Fruit fly (Drosophila melanogaster) whole organism, adult: ENCODE measurements around the gene CG3984.

ENCODE experiments used
- CG11617 ChIP-seq: fragments of 200-800 bp; sonication (Bioruptor generic); optimal IDR thresholded peaks from 2 replicates; lab custom pipeline; 2017; ENCODE audit warnings: mild to moderate bottlenecking, missing biosample characterization, missing genetic modification reagents, missing genetic modification characterization
- CG12768 ChIP-seq: fragments of 200-800 bp; sonication (Bioruptor generic); optimal IDR thresholded peaks from 2 replicates; lab custom pipeline; 2017; ENCODE audit warnings: missing biosample characterization, missing genetic modification characterization, mild to moderate bottlenecking, moderate library complexity, missing genetic modification reagents
- CG14711 ChIP-seq: fragments of 200-800 bp; sonication (Bioruptor generic); optimal IDR thresholded peaks from 2 replicates; lab custom pipeline; 2018; ENCODE audit warnings: missing biosample characterization, mild to moderate bottlenecking, missing genetic modification characterization, moderate library complexity
- CG1620 ChIP-seq: fragments of 200-800 bp; sonication (Bioruptor generic); optimal IDR thresholded peaks from 2 replicates; lab custom pipeline; 2016; ENCODE audit warnings: missing biosample characterization, missing genetic modification characterization
- CG33017 ChIP-seq: fragments of 200-800 bp; sonication (Bioruptor generic); optimal IDR thresholded peaks from 2 replicates; lab custom pipeline; 2018; ENCODE audit warnings: missing biosample characterization, mild to moderate bottlenecking, missing genetic modification characterization, moderate library complexity
- CG5204 ChIP-seq: fragments of 200-800 bp; sonication (Bioruptor generic); optimal IDR thresholded peaks from 2 replicates; lab custom pipeline; 2016; ENCODE audit warnings: missing biosample characterization, missing genetic modification characterization
- CG7045 ChIP-seq: fragments of 200-800 bp; sonication (Bioruptor generic); optimal IDR thresholded peaks from 2 replicates; lab custom pipeline; 2017; ENCODE audit warnings: missing biosample characterization, mild to moderate bottlenecking, missing genetic modification characterization
- CG7101 ChIP-seq: fragments of 200-800 bp; sonication (Bioruptor generic); optimal IDR thresholded peaks from 2 replicates; lab custom pipeline; 2018; ENCODE audit warnings: missing biosample characterization, mild to moderate bottlenecking, missing genetic modification characterization, moderate library complexity
- Clk ChIP-seq: fragments of 200-800 bp; sonication (Bioruptor generic); optimal IDR thresholded peaks from 2 replicates; lab custom pipeline; 2017; ENCODE audit warnings: missing biosample characterization, missing genetic modification characterization
- Crg-1 ChIP-seq: fragments of 200-800 bp; sonication (Bioruptor generic); optimal IDR thresholded peaks from 2 replicates; lab custom pipeline; 2016; ENCODE audit warnings: missing biosample characterization, missing genetic modification characterization
- Hr96 ChIP-seq: fragments of 200-800 bp; sonication (Bioruptor generic); optimal IDR thresholded peaks from 2 replicates; lab custom pipeline; 2016; ENCODE audit warnings: missing biosample characterization, missing genetic modification characterization
- Mnt ChIP-seq: fragments of 200-800 bp; sonication (Bioruptor generic); optimal IDR thresholded peaks from 2 replicates; lab custom pipeline; 2016; ENCODE audit warnings: missing biosample characterization, mild to moderate bottlenecking, missing genetic modification characterization
- bab1 ChIP-seq: fragments of 200-800 bp; sonication (Bioruptor generic); optimal IDR thresholded peaks from 3 replicates; lab custom pipeline; 2019; ENCODE audit warnings: missing biosample characterization, mild to moderate bottlenecking, missing genetic modification characterization, moderate library complexity
- cic ChIP-seq: fragments of 200-800 bp; sonication (Bioruptor generic); optimal IDR thresholded peaks from 2 replicates; lab custom pipeline; 2017; ENCODE audit warnings: missing biosample characterization, mild to moderate bottlenecking, missing genetic modification characterization, moderate library complexity
- cnc ChIP-seq, 2 experiments: fragments of >200 bp; optimal IDR thresholded peaks; 2 replicates each; lab custom pipeline; 2017
- kay ChIP-seq: fragments of 200-800 bp; sonication (Bioruptor generic); peaks from one replicate; lab custom pipeline; 2016; ENCODE audit warnings: missing biosample characterization, missing genetic modification characterization, borderline replicate concordance
- ovo ChIP-seq: fragments of 200-800 bp; sonication (Bioruptor generic); optimal IDR thresholded peaks from 2 replicates; lab custom pipeline; 2016; ENCODE audit warnings: missing biosample characterization, missing genetic modification characterization
- pad ChIP-seq: fragments of 200-800 bp; sonication (Bioruptor generic); optimal IDR thresholded peaks from 3 replicates; lab custom pipeline; 2017; ENCODE audit warnings: missing biosample characterization, missing genetic modification characterization, mild to moderate bottlenecking, moderate library complexity, missing genetic modification reagents
- tj ChIP-seq: fragments of 200-800 bp; sonication (Bioruptor generic); optimal IDR thresholded peaks from 3 replicates; lab custom pipeline; 2017; ENCODE audit warnings: missing biosample characterization, mild to moderate bottlenecking, missing genetic modification characterization, moderate library complexity
- toe ChIP-seq: fragments of 200-800 bp; sonication (Bioruptor generic); optimal IDR thresholded peaks from 2 replicates; lab custom pipeline; 2016; ENCODE audit warnings: missing biosample characterization, missing genetic modification characterization

The CG3984 gene

DNA sequence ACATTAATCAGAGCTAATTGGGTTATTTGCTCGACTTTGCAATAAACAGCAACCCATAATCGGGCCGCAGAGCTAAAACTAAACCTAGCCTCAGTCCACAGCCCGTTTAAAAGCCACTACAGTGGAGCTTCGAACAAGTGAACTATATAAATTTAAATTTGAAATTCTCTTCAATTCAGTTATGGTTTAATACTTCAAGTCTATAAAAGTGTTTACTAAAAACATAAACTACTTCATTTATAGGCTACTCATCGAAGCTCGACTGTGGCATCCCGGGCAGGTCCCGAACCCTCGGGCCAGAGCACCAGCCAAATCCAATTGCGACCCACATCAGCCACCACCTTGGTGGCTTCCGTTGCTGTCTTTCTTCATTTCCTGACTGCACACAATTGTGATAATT, 26.8 kb upstream of the CG3984 start:
- TF ChIP-seq CG7101 (tag; lab: Kevin White, UChicago) (peak; percentile 23), cic (GFP tag; lab: Kevin White, UChicago) (no peak), CG7045 (peak; percentile 7), CG14711 (tag; lab: Kevin White, UChicago) (no peak), Mnt (GFP tag; lab: Kevin White, UChicago) (no peak), CG33017 (tag; lab: Kevin White, UChicago) (no peak), kay (GFP tag; lab: Kevin White, UChicago) (peak; percentile 51), tj (GFP tag; lab: Kevin White, UChicago) (no peak), CG5204 (peak; percentile 42), cnc (optimal IDR thresholded peaks at IDR 0.05; lab: Kevin White, UChicago) (no peak), Crg-1 (GFP tag; lab: Kevin White, UChicago) (no peak), ovo (no peak), Clk (no peak)

DNA sequence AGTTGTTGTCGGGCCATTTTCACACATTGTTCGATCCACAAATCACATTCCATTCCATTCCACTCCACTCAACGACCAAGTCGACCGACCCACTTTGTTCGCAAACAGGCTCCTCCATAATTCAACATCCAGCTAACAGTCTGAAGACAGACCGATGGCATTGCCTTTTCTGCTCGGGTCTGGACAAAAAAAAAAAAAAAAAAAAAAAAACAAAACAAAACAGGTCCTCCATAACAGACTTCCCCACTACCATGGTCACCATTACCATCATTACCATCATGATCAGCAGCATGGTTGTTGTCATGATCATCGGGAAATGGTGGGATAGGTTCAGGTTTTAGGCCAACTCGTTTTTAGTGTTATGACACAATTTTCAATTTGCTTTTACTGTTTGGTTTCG, 24.7 kb upstream of the CG3984 start:
- TF ChIP-seq CG1620 (no peak), cic (GFP tag; lab: Kevin White, UChicago) (no peak), cnc (optimal IDR thresholded peaks at IDR 0.05; lab: Kevin White, UChicago) (no peak), Mnt (GFP tag; lab: Kevin White, UChicago) (no peak)

DNA sequence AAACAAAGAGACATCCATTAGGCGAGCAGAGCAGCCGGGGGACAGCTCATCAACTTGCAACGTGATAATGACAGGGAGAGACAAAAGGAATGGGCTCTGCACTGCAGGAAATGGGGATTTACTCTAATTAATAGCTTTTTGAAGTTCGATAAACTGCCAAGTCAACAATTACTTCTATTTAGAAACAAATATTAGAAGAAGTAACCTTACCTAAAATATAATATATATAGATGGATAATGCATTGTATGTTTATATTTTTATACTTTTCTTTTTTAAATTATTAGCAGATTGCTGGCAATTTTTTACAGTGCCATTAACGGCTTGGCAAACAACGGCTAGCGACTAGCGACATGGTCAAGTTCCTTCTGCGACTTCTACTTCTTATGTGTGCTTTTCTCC, 23.4 kb upstream of the CG3984 start:
- TF ChIP-seq Hr96 (no peak), cnc (optimal IDR thresholded peaks at IDR 0.05; lab: Kevin White, UChicago) (no peak), CG5204 (no peak), CG7101 (tag; lab: Kevin White, UChicago) (no peak), Crg-1 (GFP tag; lab: Kevin White, UChicago) (no peak), kay (GFP tag; lab: Kevin White, UChicago) (no peak), CG33017 (tag; lab: Kevin White, UChicago) (no peak), Mnt (GFP tag; lab: Kevin White, UChicago) (no peak), toe (no peak), ovo (no peak), CG14711 (tag; lab: Kevin White, UChicago) (no peak), bab1 (no peak), tj (GFP tag; lab: Kevin White, UChicago) (no peak), Clk (no peak), CG12768 (no peak), cic (GFP tag; lab: Kevin White, UChicago) (no peak), CG11617 (GFP tag; lab: Kevin White, UChicago) (no peak), CG1620 (no peak), CG7045 (no peak), pad (GFP tag; lab: Kevin White, UChicago) (no peak)

DNA sequence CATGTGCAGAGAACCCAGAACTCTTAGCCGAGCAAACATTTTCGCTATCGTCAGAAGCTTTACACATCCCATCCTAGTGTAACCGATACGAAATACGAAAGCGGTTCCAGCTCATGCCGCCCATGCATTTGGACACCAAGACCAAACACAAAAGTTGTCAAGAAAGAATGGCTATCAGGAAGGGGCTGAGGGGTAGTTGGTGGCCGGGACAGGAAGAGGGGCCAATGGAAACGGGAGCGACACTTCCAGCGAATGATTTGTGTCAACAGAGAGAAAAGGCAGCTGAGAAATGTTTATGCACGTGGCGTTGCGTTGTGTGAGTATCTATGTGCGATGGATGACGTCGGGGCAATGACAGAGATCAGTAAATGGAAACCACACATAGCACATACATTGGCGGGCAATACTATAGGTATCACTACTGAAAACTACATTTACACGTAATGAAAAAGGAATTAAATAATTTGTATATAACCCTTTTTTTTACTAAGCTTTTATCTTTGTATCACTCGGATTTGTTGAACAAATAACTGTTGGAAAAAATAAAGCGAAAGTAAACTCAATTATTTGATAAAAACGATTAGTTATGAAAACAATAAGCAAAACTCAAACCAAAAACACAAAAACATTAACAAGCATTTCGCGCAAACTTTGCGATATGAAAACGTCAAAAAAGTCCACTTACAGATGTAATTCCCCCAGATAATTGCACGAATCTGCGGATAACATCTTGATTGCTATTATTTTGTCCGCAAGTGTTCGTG, 22.3 kb upstream of the CG3984 start:
- TF ChIP-seq CG7045 (peak; percentile 8), pad (GFP tag; lab: Kevin White, UChicago) (no peak), CG33017 (tag; lab: Kevin White, UChicago) (no peak), CG7101 (tag; lab: Kevin White, UChicago) (peak; percentile 28), cnc (optimal IDR thresholded peaks at IDR 0.05; lab: Kevin White, UChicago) (no peak), Mnt (GFP tag; lab: Kevin White, UChicago) (peak; percentile 5), toe (peak; percentile 2), Clk (no peak), CG14711 (tag; lab: Kevin White, UChicago) (no peak), Hr96 (no peak), CG12768 (no peak), CG5204 (peak; percentile 29), Crg-1 (GFP tag; lab: Kevin White, UChicago) (no peak), ovo (no peak), kay (GFP tag; lab: Kevin White, UChicago) (peak; percentile 7), tj (GFP tag; lab: Kevin White, UChicago) (no peak), CG1620 (no peak), CG11617 (GFP tag; lab: Kevin White, UChicago) (peak; percentile 19), cic (GFP tag; lab: Kevin White, UChicago) (no peak), bab1 (peak; percentile 71)

DNA sequence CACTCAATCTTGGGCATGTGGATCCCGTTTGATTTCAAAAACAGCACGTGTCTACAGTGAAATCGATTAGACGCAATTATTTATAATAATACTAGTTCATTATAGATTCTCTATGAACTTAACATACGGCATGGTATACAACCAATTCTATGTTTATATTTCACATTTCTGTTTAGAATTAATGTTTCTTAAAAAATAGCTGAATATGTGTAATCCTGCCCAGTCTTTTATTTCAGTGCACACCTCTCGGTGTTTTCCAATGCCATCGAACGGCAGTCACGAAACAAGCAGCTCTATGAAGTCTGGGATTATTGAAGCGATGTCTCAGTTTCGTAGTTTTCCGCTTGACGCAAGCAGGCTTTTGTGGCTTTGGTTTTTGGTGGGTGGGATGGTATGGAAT, 19.2 kb upstream of the CG3984 start:
- no peak for TF ChIP-seq CG33017 (tag; lab: Kevin White, UChicago)
- no peak for TF ChIP-seq CG7101 (tag; lab: Kevin White, UChicago)
- TF ChIP-seq toe: no peak
- no peak for TF ChIP-seq CG11617 (GFP tag; lab: Kevin White, UChicago)
- no peak for TF ChIP-seq tj (GFP tag; lab: Kevin White, UChicago)

DNA sequence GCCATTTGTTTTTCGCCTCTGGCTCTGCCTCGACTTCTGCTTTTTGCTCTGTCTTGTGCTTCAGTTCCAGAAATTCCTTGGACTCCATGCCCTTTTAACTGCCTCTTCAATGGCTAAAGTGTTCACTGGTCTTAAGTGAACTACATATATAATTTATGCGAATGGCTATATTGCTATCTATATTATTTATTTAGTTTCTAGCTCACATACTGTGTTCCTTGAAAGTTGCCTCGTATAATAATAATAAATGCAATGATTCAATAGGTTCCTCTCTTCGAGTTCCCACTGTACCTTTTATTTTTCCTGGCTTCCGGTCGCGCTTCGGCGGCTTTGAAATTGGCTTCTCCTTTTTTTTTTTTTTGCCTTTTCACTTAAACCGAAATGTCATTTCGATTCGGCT, 17.2 kb upstream of the CG3984 start:
- TF ChIP-seq CG14711 (tag; lab: Kevin White, UChicago): no peak
- TF ChIP-seq CG5204: no peak
- no peak for TF ChIP-seq bab1
- TF ChIP-seq cnc (optimal IDR thresholded peaks at IDR 0.05; lab: Kevin White, UChicago): no peak
- TF ChIP-seq Crg-1 (GFP tag; lab: Kevin White, UChicago): no peak
- no peak for TF ChIP-seq CG7101 (tag; lab: Kevin White, UChicago)
- TF ChIP-seq Hr96: no peak
- no peak for TF ChIP-seq CG12768
- TF ChIP-seq CG7045: no peak
- no peak for TF ChIP-seq toe
- TF ChIP-seq pad (GFP tag; lab: Kevin White, UChicago): no peak
- TF ChIP-seq kay (GFP tag; lab: Kevin White, UChicago): no peak
- TF ChIP-seq CG11617 (GFP tag; lab: Kevin White, UChicago): no peak
- no peak for TF ChIP-seq CG1620
- no peak for TF ChIP-seq tj (GFP tag; lab: Kevin White, UChicago)
- TF ChIP-seq Mnt (GFP tag; lab: Kevin White, UChicago): no peak
- TF ChIP-seq Clk: no peak
- no peak for TF ChIP-seq cic (GFP tag; lab: Kevin White, UChicago)
- no peak for TF ChIP-seq CG33017 (tag; lab: Kevin White, UChicago)
- no peak for TF ChIP-seq ovo
